Fruit fly (Drosophila melanogaster) whole organism: ENCODE data around the gene CG15014.

Experiments
- CG8478 ChIP-seq: fragments of >200 bp; optimal IDR thresholded peaks from 2 replicates; lab custom pipeline; 2018; ENCODE audit warnings: inconsistent platforms
- Dll ChIP-seq: fragments of >200 bp; optimal IDR thresholded peaks from 2 replicates; lab custom pipeline; 2017
- EcR ChIP-seq, 2 experiments: fragments of >200 bp; optimal IDR thresholded peaks; 2 replicates each; lab custom pipeline; 2017; ENCODE audit warnings: missing biosample characterization in 2 of 2, missing genetic modification characterization in 2 of 2, missing genetic modification reagents in 2 of 2
- pan ChIP-seq: fragments of >200 bp; optimal IDR thresholded peaks from 2 replicates; lab custom pipeline; 2017
- psq ChIP-seq: fragments of >200 bp; optimal IDR thresholded peaks from 2 replicates; lab custom pipeline; 2017
- usp ChIP-seq: fragments of >200 bp; optimal IDR thresholded peaks from 2 replicates; lab custom pipeline; 2017; ENCODE audit warnings: missing biosample characterization, missing genetic modification characterization, mixed read lengths

DNA sequence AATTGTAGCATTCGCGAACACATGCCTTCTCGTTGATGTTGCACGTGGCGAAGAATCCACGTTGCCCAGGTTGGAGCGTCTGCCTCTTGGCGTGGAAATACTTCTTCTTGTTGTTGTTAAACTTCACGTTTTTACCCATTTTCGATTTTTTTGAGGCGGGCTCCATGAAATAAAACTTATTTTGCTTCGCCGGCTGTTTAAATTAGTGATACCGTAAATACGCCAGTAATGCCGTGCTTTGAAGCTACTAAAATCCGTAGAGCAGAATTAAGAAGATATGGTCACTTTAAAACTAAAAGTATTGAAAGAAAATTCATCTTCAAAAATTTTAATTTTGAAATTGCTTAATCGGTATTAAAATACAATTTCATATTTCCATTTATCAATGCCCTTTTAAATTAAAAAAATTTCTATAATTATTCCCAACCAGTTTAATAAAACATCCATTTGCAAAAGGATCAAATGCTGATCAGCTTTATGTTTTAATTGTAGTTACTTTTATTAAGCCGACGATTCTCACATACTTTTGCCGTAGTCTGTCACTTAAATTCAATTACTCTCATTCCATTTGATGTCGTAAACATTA is at the start of gene CG15014:
- no peak for TF ChIP-seq EcR (GFP tag; optimal IDR thresholded peaks at IDR 0.05; lab: Kevin White, UChicago)
- no peak for TF ChIP-seq psq (lab: Kevin White, UChicago)
- TF ChIP-seq Dll (lab: Kevin White, UChicago): no peak
- TF ChIP-seq usp (GFP tag; lab: Kevin White, UChicago): no peak
- TF ChIP-seq pan (lab: Kevin White, UChicago): no peak
- TF ChIP-seq CG8478 (lab: Kevin White, UChicago): no peak
